Fruit fly (Drosophila melanogaster): ENCODE results near the gene CG42831.
A peak's percentile ranks its signal among the peaks of the same experiment; 100 is the strongest.

CG42831 gene

DNA sequence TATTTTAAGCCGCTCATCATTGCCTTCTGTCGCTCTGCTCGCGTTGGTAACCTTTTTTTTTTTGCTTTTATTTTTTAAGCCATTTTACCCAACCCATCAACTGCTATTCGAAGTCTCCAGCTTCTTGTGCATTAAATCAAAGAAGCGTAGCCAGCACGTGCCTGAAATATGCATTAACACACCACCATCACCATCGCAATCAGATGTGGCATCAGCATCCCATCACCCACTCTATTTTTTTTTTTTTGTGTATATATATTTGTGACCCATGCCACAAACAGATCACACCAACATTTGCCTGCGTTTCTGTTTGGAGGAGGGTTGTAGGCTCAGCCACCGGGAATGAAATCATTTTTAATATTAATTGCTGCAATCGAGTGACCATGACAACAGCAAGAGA is 5.6 kb upstream of the CG42831 start:
- TF ChIP-seq CG32264 (GFP tag; optimal IDR thresholded peaks at IDR 0.05) (no peak), Hr78 (GFP tag; optimal IDR thresholded peaks at IDR 0.05) (no peak), Mio (GFP tag; optimal IDR thresholded peaks at IDR 0.05) (no peak), jim (GFP tag; optimal IDR thresholded peaks at IDR 0.05) (no peak), foxo (GFP tag; optimal IDR thresholded peaks at IDR 0.05) (no peak), N (GFP tag; optimal IDR thresholded peaks at IDR 0.05) (no peak), sage (GFP tag; optimal IDR thresholded peaks at IDR 0.05) (no peak), OdsH (GFP tag; optimal IDR thresholded peaks at IDR 0.05) (no peak), br (GFP tag; optimal IDR thresholded peaks at IDR 0.05) (no peak)

DNA sequence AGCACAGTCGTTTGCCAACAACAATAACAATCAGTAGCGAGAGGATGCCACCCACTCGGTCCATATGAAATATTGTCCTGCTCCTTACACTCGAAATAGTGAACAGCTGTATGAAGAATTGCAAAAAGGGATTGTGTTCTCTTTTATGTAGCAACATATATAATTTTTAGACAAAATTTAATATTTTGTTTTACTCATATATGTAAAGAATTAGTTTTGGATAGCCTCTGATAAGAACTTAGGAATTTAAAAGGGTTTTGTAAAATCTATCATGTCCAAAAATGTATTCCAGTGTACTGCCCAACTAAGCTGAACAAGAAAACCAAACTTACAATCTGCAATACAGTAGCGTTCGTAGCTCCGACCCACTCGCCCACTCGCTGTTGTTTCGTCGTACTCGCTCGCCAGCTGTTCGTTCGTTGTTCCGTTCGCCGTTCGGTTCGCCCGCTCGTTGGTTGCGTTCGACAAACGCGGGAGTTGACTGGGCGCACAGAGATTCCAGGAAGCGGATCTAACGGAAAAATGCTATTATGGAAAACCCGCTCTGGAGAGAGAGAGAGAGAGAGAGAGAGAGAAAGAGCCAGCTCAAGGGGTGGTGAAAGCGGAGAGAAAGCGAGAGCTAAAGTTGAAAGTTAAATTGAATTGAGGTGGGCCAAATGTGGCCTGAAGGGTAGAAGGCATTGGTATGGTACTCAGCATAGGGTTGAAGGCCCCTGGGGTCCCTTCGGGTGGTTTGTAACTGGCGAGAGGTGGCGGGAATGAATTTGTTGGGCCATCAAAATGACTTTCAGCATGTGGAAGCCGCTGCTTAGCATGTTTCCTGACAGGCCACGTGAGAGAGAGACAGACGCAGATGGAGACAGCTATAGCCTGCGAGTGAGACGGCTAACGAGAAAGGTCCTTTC is 3.8 kb upstream of the CG42831 start:
- TF ChIP-seq Abd-B (GFP tag; optimal IDR thresholded peaks at IDR 0.05), result no peak
- no peak for TF ChIP-seq GATAd (GFP tag; optimal IDR thresholded peaks at IDR 0.05)
- TF ChIP-seq psq (GFP tag; optimal IDR thresholded peaks at IDR 0.05), result peak; percentile 28
- TF ChIP-seq brk (GFP tag; optimal IDR thresholded peaks at IDR 0.05), result no peak
- TF ChIP-seq Rel (GFP tag; optimal IDR thresholded peaks at IDR 0.05), result no peak
- TF ChIP-seq Rel (tag; optimal IDR thresholded peaks at IDR 0.05), result no peak
- no peak for TF ChIP-seq pan (optimal IDR thresholded peaks at IDR 0.05)
- TF ChIP-seq dmrt93B (GFP tag; optimal IDR thresholded peaks at IDR 0.05), result no peak
- TF ChIP-seq CrebA (GFP tag; optimal IDR thresholded peaks at IDR 0.05; ENCODE audit: borderline replicate concordance), result no peak
- TF ChIP-seq br (GFP tag; optimal IDR thresholded peaks at IDR 0.05), result no peak
- TF ChIP-seq Jra (GFP tag; optimal IDR thresholded peaks at IDR 0.05), result no peak
- TF ChIP-seq Myc (optimal IDR thresholded peaks at IDR 0.05), result no peak
- no peak for TF ChIP-seq dl (GFP tag; optimal IDR thresholded peaks at IDR 0.05; ENCODE audit: insufficient read depth in 1 of 2, partially characterized antibody in 2 of 2)
- TF ChIP-seq Hnf4 (GFP tag; optimal IDR thresholded peaks at IDR 0.05), result no peak
- TF ChIP-seq HLH106 (tag; optimal IDR thresholded peaks at IDR 0.05), result peak; percentile 33
- TF ChIP-seq woc (GFP tag; optimal IDR thresholded peaks at IDR 0.05), result no peak
- peak; percentile 33 for TF ChIP-seq rgr (GFP tag; optimal IDR thresholded peaks at IDR 0.05)
- TF ChIP-seq Hr83 (GFP tag; optimal IDR thresholded peaks at IDR 0.05; ENCODE audit: poor library complexity, severe bottlenecking), result no peak
- TF ChIP-seq sv (GFP tag; optimal IDR thresholded peaks at IDR 0.05), result peak; percentile 26
- TF ChIP-seq sage (GFP tag; optimal IDR thresholded peaks at IDR 0.05), result no peak
- no peak for TF ChIP-seq N (GFP tag; optimal IDR thresholded peaks at IDR 0.05)
- no peak for TF ChIP-seq CG9705 (GFP tag; optimal IDR thresholded peaks at IDR 0.05)
- peak; percentile 24 for TF ChIP-seq ey (GFP tag; optimal IDR thresholded peaks at IDR 0.05)
- TF ChIP-seq Dfd (GFP tag; optimal IDR thresholded peaks at IDR 0.05), result no peak
- no peak for TF ChIP-seq Dif (GFP tag; optimal IDR thresholded peaks at IDR 0.05; ENCODE audit: partially characterized antibody)
- peak in 1 of 2 experiments; percentile 25 for TF ChIP-seq foxo (GFP tag; optimal IDR thresholded peaks at IDR 0.05)
- TF ChIP-seq fru (GFP tag; optimal IDR thresholded peaks at IDR 0.05), result peak; percentile 51
- TF ChIP-seq Hr78 (GFP tag; optimal IDR thresholded peaks at IDR 0.05), result no peak
- no peak for TF ChIP-seq CG32264 (GFP tag; optimal IDR thresholded peaks at IDR 0.05)
- no peak for TF ChIP-seq lola (GFP tag; optimal IDR thresholded peaks at IDR 0.05)
- TF ChIP-seq h (GFP tag; optimal IDR thresholded peaks at IDR 0.05), result peak; percentile 49
- TF ChIP-seq tai (GFP tag; optimal IDR thresholded peaks at IDR 0.05), result no peak
- TF ChIP-seq Sp1 (GFP tag; optimal IDR thresholded peaks at IDR 0.05), result peak; percentile 36
- no peak for TF ChIP-seq Vsx2 (GFP tag; optimal IDR thresholded peaks at IDR 0.05; ENCODE audit: partially characterized antibody)
- TF ChIP-seq Mio (GFP tag; optimal IDR thresholded peaks at IDR 0.05), result no peak
- TF ChIP-seq jim (GFP tag; optimal IDR thresholded peaks at IDR 0.05), result no peak
- TF ChIP-seq usp (GFP tag; optimal IDR thresholded peaks at IDR 0.05), result no peak
- peak; percentile 11 for TF ChIP-seq OdsH (GFP tag; optimal IDR thresholded peaks at IDR 0.05)
- TF ChIP-seq dsf (GFP tag; optimal IDR thresholded peaks at IDR 0.05; ENCODE audit: borderline replicate concordance), result no peak
